Fruit fly (Drosophila melanogaster): ENCODE measurements around the gene CG10958.

DNA sequence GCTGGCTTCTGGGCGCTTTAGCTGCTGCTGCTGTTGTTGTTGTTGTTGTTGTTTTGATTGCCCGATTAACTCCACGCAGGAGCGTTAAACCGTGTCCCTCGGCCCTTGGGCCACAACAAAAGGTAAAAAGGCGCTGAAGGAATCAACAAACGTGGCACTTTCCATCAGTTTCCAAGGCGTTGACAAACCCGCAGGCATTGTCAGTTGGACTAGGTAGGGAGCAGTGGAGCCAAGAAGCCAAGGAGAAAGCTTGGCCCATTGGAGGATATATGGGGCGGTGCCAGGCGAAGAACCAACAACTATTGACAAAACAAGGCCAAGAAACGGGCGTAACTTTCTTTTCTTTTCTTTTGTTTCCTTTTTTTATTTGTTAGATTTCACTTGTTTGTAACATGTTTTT, 45.0 kb upstream of the CG10958 start, which contains the start of gene CG2256:
- TF ChIP-seq knrl (GFP tag; IDR thresholded peaks at IDR 0.05; ENCODE audit: partially characterized antibody) (no peak), gt (GFP tag; IDR thresholded peaks at IDR 0.05) (no peak), bcd (GFP tag; optimal IDR thresholded peaks at IDR 0.05) (no peak)

Data from whole organism, embryonic.